Worm (Caenorhabditis elegans): Measurements from ENCODE around the gene nra-1.

nra-1 gene

DNA sequence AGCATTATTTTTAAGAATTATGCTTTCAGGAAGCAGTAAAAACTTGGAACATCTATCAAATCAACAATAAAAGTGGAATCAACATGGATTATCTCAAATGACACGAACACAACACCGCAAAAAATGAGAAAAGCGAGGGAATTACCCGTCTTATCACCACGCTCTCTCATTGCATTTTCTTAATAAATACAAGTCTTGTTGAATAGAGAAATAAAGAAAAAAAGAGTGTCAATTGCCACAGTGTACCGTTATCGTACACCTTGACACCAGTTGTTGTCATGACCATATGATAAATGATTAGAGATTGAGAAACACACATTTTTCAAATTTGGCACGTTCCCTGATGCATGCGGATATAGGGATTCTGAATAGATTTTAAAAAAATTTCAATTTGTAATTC is 20.3 kb downstream of the nra-1 start (continued):
- TF ChIP-seq tra-1 (GFP tag; IDR thresholded peaks at IDR 0.05) (0 out of 2 replicates have a peak, but pooled peaks have one; percentile 63), rbr-2 (tag; optimal IDR thresholded peaks at IDR 0.05) (no peak), mep-1 (tag; optimal IDR thresholded peaks at IDR 0.05) (peak; percentile 45), nhr-6 (tag; optimal IDR thresholded peaks at IDR 0.05) (peak; percentile 31), mxl-3 (GFP tag; optimal IDR thresholded peaks at IDR 0.05) (peak; percentile 94), snpc-1.2 (GFP tag; IDR thresholded peaks at IDR 0.05) (no peak), zfp-2 (tag; optimal IDR thresholded peaks at IDR 0.05) (no peak), nhr-28 (tag; optimal IDR thresholded peaks at IDR 0.05) (peak; percentile 92), lin-13 (GFP tag; optimal IDR thresholded peaks at IDR 0.05) (peak; percentile 0), aha-1 (tag) (peak; percentile 90), hlh-11 (tag; optimal IDR thresholded peaks at IDR 0.05) (peak; percentile 92), lsy-2 (tag; optimal IDR thresholded peaks at IDR 0.05) (peak in 1 of 2 experiments; percentile 34), unc-62 (GFP tag; optimal IDR thresholded peaks at IDR 0.05 in 1 of 2) (peak in 1 of 2 experiments; percentile 22), unc-62 (tag; optimal IDR thresholded peaks at IDR 0.05) (no peak), T26A8.4 (GFP tag; IDR thresholded peaks at IDR 0.05) (0 out of 2 replicates have a peak, but pooled peaks have one; percentile 21), ama-1 (optimal IDR thresholded peaks at IDR 0.05) (peak; percentile 84), ztf-7 (tag; optimal IDR thresholded peaks at IDR 0.05) (peak; percentile 26), spr-3 (GFP tag; optimal IDR thresholded peaks at IDR 0.05) (no peak), pha-4 (GFP tag; IDR thresholded peaks at IDR 0.05) (no peak), pha-4 (tag; optimal IDR thresholded peaks at IDR 0.05) (no peak), hif-1 (tag; optimal IDR thresholded peaks at IDR 0.05) (peak; percentile 7 to 96)

- peak; percentile 17 for TF ChIP-seq aha-1 (tag)
- TF ChIP-seq lin-1 (GFP tag; IDR thresholded peaks at IDR 0.05): no peak
- no peak for TF ChIP-seq snpc-1.2 (GFP tag; IDR thresholded peaks at IDR 0.05)
- no peak for TF ChIP-seq R02D3.7 (tag; optimal IDR thresholded peaks at IDR 0.05)
- TF ChIP-seq rbr-2 (tag; optimal IDR thresholded peaks at IDR 0.05): no peak
- TF ChIP-seq unc-62 (GFP tag; optimal IDR thresholded peaks at IDR 0.05 in 1 of 2): peak in 1 of 2 experiments; percentile 18
- TF ChIP-seq unc-62 (tag; optimal IDR thresholded peaks at IDR 0.05): no peak
- no peak for TF ChIP-seq lin-38 (GFP tag; IDR thresholded peaks at IDR 0.05)
Measured at ce11 chrIV:17262385-17262784, 21.6 kb downstream of the nra-1 start, which contains the start of gene ZK550.6. TSS of gene ZK550.6 (minus strand) at chrIV:17262485.

ce11 chrIV:17259310-17259709 is 24.7 kb downstream of the nra-1 start, which contains the start of gene phyh-1:
TSS of gene phyh-1 (minus strand) at chrIV:17259410.
- TF ChIP-seq nhr-28 (tag; optimal IDR thresholded peaks at IDR 0.05) (no peak), ceh-44 (GFP tag; IDR thresholded peaks at IDR 0.05) (no peak), skn-1 (tag; optimal IDR thresholded peaks at IDR 0.05) (no peak), ceh-62 (tag; optimal IDR thresholded peaks at IDR 0.05) (no peak), egl-27 (tag; optimal IDR thresholded peaks at IDR 0.05) (no peak), php-3 (GFP tag; IDR thresholded peaks at IDR 0.05) (no peak), mdt-29 (GFP tag; IDR thresholded peaks at IDR 0.05) (no peak), ceh-20 (GFP tag; IDR thresholded peaks at IDR 0.05) (no peak), lim-7 (GFP tag; IDR thresholded peaks at IDR 0.05) (no peak), pha-4 (GFP tag; IDR thresholded peaks at IDR 0.05) (no peak), pha-4 (tag; optimal IDR thresholded peaks at IDR 0.05) (no peak), jun-1 (tag; optimal IDR thresholded peaks at IDR 0.05) (no peak), lin-15B (tag; optimal IDR thresholded peaks at IDR 0.05) (no peak), mep-1 (tag; optimal IDR thresholded peaks at IDR 0.05) (no peak), dve-1 (tag; optimal IDR thresholded peaks at IDR 0.05; ENCODE audit: insufficient read depth) (no peak), vab-7 (GFP tag; IDR thresholded peaks at IDR 0.05) (no peak), T20F7.1 (GFP tag; optimal IDR thresholded peaks at IDR 0.05) (no peak)

ce11 chrIV:17258824-17259223 is 25.2 kb downstream of the nra-1 start:
- no peak for TF ChIP-seq lin-13 (GFP tag; optimal IDR thresholded peaks at IDR 0.05)
- peak; percentile 63 for TF ChIP-seq aha-1 (tag)
